Fruit fly (Drosophila melanogaster): ENCODE data around the gene CG7900.

The CG7900 gene

dm6 chr3R:8115205-8115604 lies 21.3 kb downstream of the CG7900 start (continued):
- peak; percentile 26 for TF ChIP-seq CG3838 (GFP tag; optimal IDR thresholded peaks at IDR 0.05)
- peak; percentile 45 for TF ChIP-seq tap (tag; optimal IDR thresholded peaks at IDR 0.05)
- TF ChIP-seq TFAM (GFP tag; optimal IDR thresholded peaks at IDR 0.05), result no peak
- TF ChIP-seq CG3847 (GFP tag; IDR thresholded peaks at IDR 0.05), result no peak
- peak; percentile 57 for TF ChIP-seq ATbp (GFP tag; optimal IDR thresholded peaks at IDR 0.05)
- TF ChIP-seq Taf1 (GFP tag; IDR thresholded peaks at IDR 0.05), result no peak
- peak; percentile 46; the same call in 1 of the 2 replicates for TF ChIP-seq Rfx (GFP tag; IDR thresholded peaks at IDR 0.05)
- no peak for TF ChIP-seq CG8478 (optimal IDR thresholded peaks at IDR 0.05)
- TF ChIP-seq CG31388 (GFP tag; optimal IDR thresholded peaks at IDR 0.05), result no peak
- no peak for TF ChIP-seq Hmx (GFP tag; optimal IDR thresholded peaks at IDR 0.05)
- TF ChIP-seq ttk (GFP tag; IDR thresholded peaks at IDR 0.05), result no peak
- TF ChIP-seq CG8281 (tag; optimal IDR thresholded peaks at IDR 0.05), result peak; percentile 92
- peak in 1 of 2 experiments; percentile 11 for TF ChIP-seq bsh (GFP tag; optimal IDR thresholded peaks at IDR 0.05)
- TF ChIP-seq CG8290 (GFP tag; optimal IDR thresholded peaks at IDR 0.05), result no peak
- TF ChIP-seq CG8290 (tag; optimal IDR thresholded peaks at IDR 0.05), result peak in 1 of 2 experiments; percentile 76
- no peak for TF ChIP-seq CG8388 (GFP tag; optimal IDR thresholded peaks at IDR 0.05)
- peak; percentile 14 for TF ChIP-seq CG4707 (GFP tag; optimal IDR thresholded peaks at IDR 0.05)
- peak; percentile 66 for TF ChIP-seq PHDP (tag; optimal IDR thresholded peaks at IDR 0.05)
- TF ChIP-seq vfl (GFP tag; optimal IDR thresholded peaks at IDR 0.05), result no peak
- no peak for TF ChIP-seq CG13123 (GFP tag; optimal IDR thresholded peaks at IDR 0.05)
- no peak for TF ChIP-seq sqz (GFP tag; optimal IDR thresholded peaks at IDR 0.05)
- peak; percentile 87 for TF ChIP-seq CG10543 (GFP tag; optimal IDR thresholded peaks at IDR 0.05)
- TF ChIP-seq sens-2 (GFP tag; IDR thresholded peaks at IDR 0.05), result no peak
- no peak for TF ChIP-seq CG10462 (GFP tag; optimal IDR thresholded peaks at IDR 0.05)
- peak; percentile 12 for TF ChIP-seq Bteb2 (GFP tag; optimal IDR thresholded peaks at IDR 0.05)
- TF ChIP-seq disco-r (GFP tag; optimal IDR thresholded peaks at IDR 0.05), result no peak
- no peak for TF ChIP-seq CG1529 (GFP tag; optimal IDR thresholded peaks at IDR 0.05)
- no peak for TF ChIP-seq zen2 (GFP tag; IDR thresholded peaks at IDR 0.05; ENCODE audit: partially characterized antibody)
- TF ChIP-seq pfk (GFP tag; optimal IDR thresholded peaks at IDR 0.05), result peak; percentile 59
- TF ChIP-seq NC2β (GFP tag; optimal IDR thresholded peaks at IDR 0.05), result no peak
- no peak for TF ChIP-seq CG4424 (GFP tag; optimal IDR thresholded peaks at IDR 0.05)
- TF ChIP-seq CG9215 (GFP tag; IDR thresholded peaks at IDR 0.05), result no peak
- no peak for TF ChIP-seq Hsf (GFP tag; optimal IDR thresholded peaks at IDR 0.05)
- no peak for TF ChIP-seq CG3065 (GFP tag; optimal IDR thresholded peaks at IDR 0.05)
- no peak for TF ChIP-seq Ssrp (tag; optimal IDR thresholded peaks at IDR 0.05)
- peak; percentile 29 for TF ChIP-seq CG7928 (GFP tag; optimal IDR thresholded peaks at IDR 0.05)
- TF ChIP-seq NC2α (GFP tag; optimal IDR thresholded peaks at IDR 0.05), result no peak
- TF ChIP-seq CG1832 (GFP tag; optimal IDR thresholded peaks at IDR 0.05), result no peak
- no peak for TF ChIP-seq Aef1 (GFP tag; IDR thresholded peaks at IDR 0.05)
- no peak for TF ChIP-seq CG8765 (GFP tag; IDR thresholded peaks at IDR 0.05)
- peak; percentile 21 for TF ChIP-seq CG5180 (GFP tag; optimal IDR thresholded peaks at IDR 0.05)
- no peak for TF ChIP-seq ro (GFP tag; IDR thresholded peaks at IDR 0.05)
- no peak for TF ChIP-seq Spps (tag; optimal IDR thresholded peaks at IDR 0.05)
- TF ChIP-seq scrt (GFP tag; optimal IDR thresholded peaks at IDR 0.05), result peak; percentile 25
- no peak for TF ChIP-seq Bdp1 (GFP tag; optimal IDR thresholded peaks at IDR 0.05)
- no peak for TF ChIP-seq Poxn (GFP tag; IDR thresholded peaks at IDR 0.05)
- TF ChIP-seq sr (GFP tag; IDR thresholded peaks at IDR 0.05), result no peak
- TF ChIP-seq D (optimal IDR thresholded peaks at IDR 0.05), result no peak
- no peak for TF ChIP-seq D (GFP tag; optimal IDR thresholded peaks at IDR 0.05)
- no peak for TF ChIP-seq NFAT (GFP tag; IDR thresholded peaks at IDR 0.05)
- TF ChIP-seq dati (GFP tag; IDR thresholded peaks at IDR 0.05), result no peak
- TF ChIP-seq peb (GFP tag; IDR thresholded peaks at IDR 0.05), result no peak
- TF ChIP-seq Doc2 (GFP tag; IDR thresholded peaks at IDR 0.05), result no peak
- TF ChIP-seq HLH54F (GFP tag; optimal IDR thresholded peaks at IDR 0.05), result no peak

Data from whole organism, embryonic.